Fruit fly (Drosophila melanogaster): ENCODE measurements around the gene CG6026.
A peak's percentile ranks its signal among the peaks of the same experiment; 100 is the strongest.

CG6026 gene

DNA sequence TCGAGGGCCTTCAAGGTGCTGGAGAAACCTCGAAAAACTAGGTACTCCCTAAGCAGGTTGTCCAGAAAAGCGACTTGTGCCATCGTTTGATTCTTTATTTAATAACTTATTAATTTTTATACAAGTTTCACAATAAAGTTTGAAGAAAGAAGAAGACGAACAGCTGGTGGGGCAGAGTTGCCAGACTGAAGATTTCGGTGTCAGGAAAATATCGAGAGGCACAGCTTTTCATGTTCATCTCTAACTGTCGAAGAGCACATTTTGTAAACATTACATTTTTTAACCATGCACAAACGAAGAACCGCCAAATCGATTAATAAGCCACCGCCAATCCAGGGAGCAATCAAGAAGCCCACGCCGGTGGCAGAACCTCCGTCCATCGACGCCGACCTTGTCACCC lies 9.5 kb upstream of the CG6026 start, which contains the start of the genes CG6005 and CG14286 (continued):
- TF ChIP-seq CG8281 (tag; optimal IDR thresholded peaks at IDR 0.05) (no peak), E2f1 (GFP tag; IDR thresholded peaks at IDR 0.05) (peak; percentile 53), CG13775 (GFP tag; optimal IDR thresholded peaks at IDR 0.05) (peak; percentile 42), hb (GFP tag; IDR thresholded peaks at IDR 0.05; ENCODE audit: partially characterized antibody) (peak; percentile 52; the same call in 2 of the 3 replicates), Optix (GFP tag; IDR thresholded peaks at IDR 0.05) (peak; percentile 63; the same call in 2 of the 3 replicates), sens-2 (GFP tag; IDR thresholded peaks at IDR 0.05) (no peak), Doc3 (GFP tag; IDR thresholded peaks at IDR 0.05; ENCODE audit: partially characterized antibody) (peak; percentile 57; the same call in 2 of the 3 replicates), CG3163 (GFP tag; optimal IDR thresholded peaks at IDR 0.05) (peak; percentile 36), cwo (GFP tag; optimal IDR thresholded peaks at IDR 0.05) (no peak), kni (GFP tag; optimal IDR thresholded peaks at IDR 0.05) (no peak), CG10209 (GFP tag; optimal IDR thresholded peaks at IDR 0.05) (peak; percentile 1), CG15696 (tag; optimal IDR thresholded peaks at IDR 0.05) (no peak), zen2 (GFP tag; IDR thresholded peaks at IDR 0.05; ENCODE audit: partially characterized antibody) (peak; percentile 21; the same call in 1 of the 3 replicates), CG17568 (GFP tag; optimal IDR thresholded peaks at IDR 0.05) (no peak), kah (GFP tag; optimal IDR thresholded peaks at IDR 0.05) (no peak), dmrt11E (tag; optimal IDR thresholded peaks at IDR 0.05) (no peak), CG32532 (GFP tag; IDR thresholded peaks at IDR 0.05) (peak; percentile 85), toy (GFP tag; IDR thresholded peaks at IDR 0.05) (0 out of 2 replicates have a peak, but pooled peaks have one; percentile 8), cato (GFP tag; optimal IDR thresholded peaks at IDR 0.05; ENCODE audit: borderline replicate concordance) (no peak), tx (GFP tag; optimal IDR thresholded peaks at IDR 0.05) (peak; percentile 30), crc (GFP tag; optimal IDR thresholded peaks at IDR 0.05) (no peak), CG17612 (GFP tag; IDR thresholded peaks at IDR 0.05) (peak; percentile 21; the same call in 1 of the 2 replicates), CG14050 (GFP tag; IDR thresholded peaks at IDR 0.05) (peak; percentile 36; the same call in 1 of the 3 replicates), slou (GFP tag; optimal IDR thresholded peaks at IDR 0.05) (no peak), Pdp1 (GFP tag; optimal IDR thresholded peaks at IDR 0.05) (peak; percentile 32 to 66), twi (tag; optimal IDR thresholded peaks at IDR 0.05) (peak; percentile 25), CG4424 (GFP tag; optimal IDR thresholded peaks at IDR 0.05) (peak; percentile 58), CG1602 (GFP tag; optimal IDR thresholded peaks at IDR 0.05) (peak; percentile 47), gem (tag; optimal IDR thresholded peaks at IDR 0.05) (no peak), Sry-δ (GFP tag; optimal IDR thresholded peaks at IDR 0.05) (peak; percentile 84), CTCF (GFP tag; optimal IDR thresholded peaks at IDR 0.05) (peak; percentile 13), CG13894 (tag; optimal IDR thresholded peaks at IDR 0.05) (no peak), amos (GFP tag; IDR thresholded peaks at IDR 0.05; ENCODE audit: partially characterized antibody) (peak; percentile 83), gt (GFP tag; IDR thresholded peaks at IDR 0.05) (no peak), danr (GFP tag; IDR thresholded peaks at IDR 0.05) (no peak), CG11085 (GFP tag; IDR thresholded peaks at IDR 0.05) (peak; percentile 67; the same call in 1 of the 2 replicates), CG16779 (GFP tag; IDR thresholded peaks at IDR 0.05) (peak; percentile 79), Chrac-16 (GFP tag; optimal IDR thresholded peaks at IDR 0.05) (peak; percentile 67), CG15073 (GFP tag; optimal IDR thresholded peaks at IDR 0.05) (no peak), Rfx (GFP tag; IDR thresholded peaks at IDR 0.05) (peak; percentile 93), Dll (GFP tag; IDR thresholded peaks at IDR 0.05; ENCODE audit: partially characterized antibody) (peak; percentile 77), Gug (GFP tag; IDR thresholded peaks at IDR 0.05) (peak; percentile 84; the same call in 3 of the 4 replicates), Atf-2 (GFP tag; optimal IDR thresholded peaks at IDR 0.05) (peak; percentile 49), zfh2 (GFP tag; optimal IDR thresholded peaks at IDR 0.05) (peak; percentile 63), bcd (GFP tag; optimal IDR thresholded peaks at IDR 0.05) (no peak), Ravus (GFP tag; IDR thresholded peaks at IDR 0.05) (no peak; the same call in 1 of the 2 replicates), ATbp (GFP tag; optimal IDR thresholded peaks at IDR 0.05) (no peak), CG42726 (GFP tag; IDR thresholded peaks at IDR 0.05; ENCODE audit: partially characterized antibody) (peak; percentile 43; the same call in 1 of the 2 replicates), Trl (optimal IDR thresholded peaks at IDR 0.05) (no peak), Trl (GFP tag; optimal IDR thresholded peaks at IDR 0.05) (peak; percentile 64), sr (GFP tag; IDR thresholded peaks at IDR 0.05) (0 out of 3 replicates have a peak, but pooled peaks have one; percentile 18)
